Worm (Caenorhabditis elegans) whole organism, mixed stage, embryonic: Measurements from ENCODE around the gene R10E11.5.

Experiments used
- M03D4.4 ChIP-seq: sonication (generic microtip); optimal IDR thresholded peaks from 2 replicates; lab custom pipeline; 2017; ENCODE audit warnings: mild to moderate bottlenecking, missing genetic modification characterization, missing compliant biosample characterization
- bed-3 ChIP-seq: fragments of 200-800 bp; sonication (Bioruptor generic); optimal IDR thresholded peaks from 3 replicates; lab custom pipeline; 2018; ENCODE audit warnings: mild to moderate bottlenecking, missing genetic modification characterization, moderate library complexity, missing compliant biosample characterization
- blmp-1 ChIP-seq: fragments of 150-350 bp; optimal IDR thresholded peaks from 2 replicates; lab custom pipeline; 2014; ENCODE audit warnings: missing biosample characterization, missing genetic modification characterization
- ceh-39 ChIP-seq: fragments of 150-350 bp; optimal IDR thresholded peaks from 2 replicates; lab custom pipeline; 2014; ENCODE audit warnings: missing biosample characterization, missing genetic modification characterization
- ceh-43 ChIP-seq: fragments of 200-800 bp; sonication (Bioruptor generic); optimal IDR thresholded peaks from 2 replicates; lab custom pipeline; 2018; ENCODE audit warnings: mild to moderate bottlenecking, missing genetic modification characterization, moderate library complexity, missing compliant biosample characterization
- ces-1 ChIP-seq: fragments of 150-350 bp; optimal IDR thresholded peaks from 2 replicates; lab custom pipeline; 2014; ENCODE audit warnings: missing biosample characterization, missing genetic modification reagents, missing genetic modification characterization
- cnd-1 ChIP-seq: fragments of 200-800 bp; sonication (Bioruptor generic); optimal IDR thresholded peaks from 2 replicates; lab custom pipeline; 2018; ENCODE audit warnings: mild to moderate bottlenecking, missing genetic modification characterization, missing compliant biosample characterization
- drap-1 ChIP-seq: fragments of 200-800 bp; sonication (Bioruptor generic); optimal IDR thresholded peaks from 3 replicates; lab custom pipeline; 2018; ENCODE audit warnings: mild to moderate bottlenecking, missing genetic modification characterization, missing compliant biosample characterization
- elt-1 ChIP-seq: sonication (generic microtip); optimal IDR thresholded peaks from 2 replicates; lab custom pipeline; 2017; ENCODE audit warnings: missing genetic modification characterization, mild to moderate bottlenecking, missing compliant biosample characterization, antibody characterized with exemption, moderate library complexity, borderline replicate concordance; ENCODE audit not compliant: insufficient read depth
- elt-3 ChIP-seq: fragments of 150-350 bp; optimal IDR thresholded peaks from 2 replicates; lab custom pipeline; 2014; ENCODE audit warnings: missing biosample characterization, missing genetic modification characterization
- flh-1 ChIP-seq: fragments of 200-800 bp; sonication (Bioruptor generic); optimal IDR thresholded peaks from 2 replicates; lab custom pipeline; 2018; ENCODE audit warnings: mild to moderate bottlenecking, missing genetic modification characterization, moderate library complexity, missing compliant biosample characterization
- ham-2 ChIP-seq: fragments of 200-800 bp; sonication (Bioruptor generic); optimal IDR thresholded peaks from 2 replicates; lab custom pipeline; 2018; ENCODE audit warnings: mild to moderate bottlenecking, missing genetic modification characterization, missing compliant biosample characterization
- hlh-1 ChIP-seq: fragments of 150-350 bp; optimal IDR thresholded peaks from 2 replicates; lab custom pipeline; 2014; ENCODE audit warnings: missing biosample characterization, missing genetic modification reagents, missing genetic modification characterization
- lin-13 ChIP-seq: fragments of 150-350 bp; optimal IDR thresholded peaks from 2 replicates; lab custom pipeline; 2014; ENCODE audit warnings: missing biosample characterization, missing genetic modification characterization
- lin-32 ChIP-seq: fragments of 200-800 bp; sonication (Bioruptor generic); optimal IDR thresholded peaks from 2 replicates; lab custom pipeline; 2018; ENCODE audit warnings: mild to moderate bottlenecking, missing genetic modification characterization, missing compliant biosample characterization
- lsy-2 ChIP-seq: fragments of 150-350 bp; optimal IDR thresholded peaks from 2 replicates; lab custom pipeline; 2014; ENCODE audit warnings: missing biosample characterization, missing genetic modification characterization
- mab-5 ChIP-seq: fragments of 150-350 bp; optimal IDR thresholded peaks from 2 replicates; lab custom pipeline; 2014; ENCODE audit warnings: missing biosample characterization, missing genetic modification characterization
- mep-1 ChIP-seq: fragments of 150-350 bp; optimal IDR thresholded peaks from 2 replicates; lab custom pipeline; 2017; ENCODE audit warnings: missing biosample characterization, missing genetic modification reagents, missing genetic modification characterization, inconsistent platforms
- mls-2 ChIP-seq: sonication (generic microtip); optimal IDR thresholded peaks from 2 replicates; lab custom pipeline; 2016; ENCODE audit warnings: mild to moderate bottlenecking, missing genetic modification characterization, moderate library complexity, missing compliant biosample characterization
- nhr-12 ChIP-seq: fragments of 150-350 bp; optimal IDR thresholded peaks from 2 replicates; lab custom pipeline; 2014; ENCODE audit warnings: missing biosample characterization, missing genetic modification characterization
- nhr-28 ChIP-seq: fragments of 150-350 bp; optimal IDR thresholded peaks from 2 replicates; lab custom pipeline; 2014; ENCODE audit warnings: missing biosample characterization, missing genetic modification characterization
- nhr-76 ChIP-seq: sonication (generic microtip); optimal IDR thresholded peaks from 2 replicates; lab custom pipeline; 2017; ENCODE audit warnings: missing biosample characterization, missing genetic modification characterization
- sem-2 ChIP-seq: fragments of 200-800 bp; sonication (Bioruptor generic); optimal IDR thresholded peaks from 2 replicates; lab custom pipeline; 2018; ENCODE audit warnings: mild to moderate bottlenecking, missing genetic modification characterization, missing compliant biosample characterization
- sptf-1 ChIP-seq: sonication (generic microtip); optimal IDR thresholded peaks from 2 replicates; lab custom pipeline; 2017; ENCODE audit warnings: mild to moderate bottlenecking, missing genetic modification characterization, moderate library complexity, missing compliant biosample characterization
- tbx-8 ChIP-seq: fragments of 200-800 bp; sonication (Bioruptor generic); optimal IDR thresholded peaks from 2 replicates; lab custom pipeline; 2018; ENCODE audit warnings: mild to moderate bottlenecking, missing genetic modification characterization, moderate library complexity, missing compliant biosample characterization
- unc-120 ChIP-seq: sonication (generic microtip); optimal IDR thresholded peaks from 2 replicates; lab custom pipeline; 2017; ENCODE audit warnings: missing genetic modification characterization, missing compliant biosample characterization; ENCODE audit not compliant: poor library complexity, severe bottlenecking
- unc-39 ChIP-seq: fragments of 150-350 bp; optimal IDR thresholded peaks from 2 replicates; lab custom pipeline; 2014; ENCODE audit warnings: missing biosample characterization, missing genetic modification characterization
- unc-62 ChIP-seq: fragments of 150-350 bp; optimal IDR thresholded peaks from 2 replicates; lab custom pipeline; 2014; ENCODE audit warnings: missing biosample characterization, missing genetic modification reagents, missing genetic modification characterization
- zip-8 ChIP-seq: fragments of 150-350 bp; optimal IDR thresholded peaks from 2 replicates; lab custom pipeline; 2014; ENCODE audit warnings: missing biosample characterization, missing genetic modification characterization
- ztf-11 ChIP-seq: fragments of 150-350 bp; optimal IDR thresholded peaks from 2 replicates; lab custom pipeline; 2014; ENCODE audit warnings: missing biosample characterization, missing genetic modification characterization

Gene R10E11.5

ce11 chrIII:9826005-9826404 is 36.5 kb upstream of the R10E11.5 start:
- TF ChIP-seq mep-1 (tag; lab: Kevin White, UChicago) (peak; percentile 3), M03D4.4 (tag; lab: Kevin White, UChicago) (no peak)

- TF ChIP-seq nhr-76 (tag; lab: Kevin White, UChicago) (no peak), blmp-1 (tag; lab: Kevin White, UChicago) (no peak), ceh-43 (GFP tag; lab: Kevin White, UChicago) (no peak), drap-1 (GFP tag; lab: Kevin White, UChicago) (no peak), nhr-12 (tag; lab: Kevin White, UChicago) (no peak), ztf-11 (tag; lab: Kevin White, UChicago) (no peak), sem-2 (GFP tag; lab: Kevin White, UChicago) (no peak), zip-8 (tag; lab: Kevin White, UChicago) (no peak), mls-2 (no peak), unc-62 (GFP tag; lab: Kevin White, UChicago) (no peak), cnd-1 (tag; lab: Kevin White, UChicago) (no peak), lsy-2 (tag; lab: Kevin White, UChicago) (no peak), M03D4.4 (tag; lab: Kevin White, UChicago) (no peak)
These were observed 35.8 kb upstream of the R10E11.5 start, which contains the start of gene ZK632.9 for ce11 chrIII:9825073-9825828. Gene ZK632.9, minus strand, starts transcription at chrIII:9825432.

- TF ChIP-seq mep-1 (tag; lab: Kevin White, UChicago), result no peak
- TF ChIP-seq ceh-43 (GFP tag; lab: Kevin White, UChicago), result no peak
- TF ChIP-seq nhr-28 (tag; lab: Kevin White, UChicago), result no peak
- TF ChIP-seq flh-1, result no peak
- no peak for TF ChIP-seq elt-3 (tag; lab: Kevin White, UChicago)
- TF ChIP-seq blmp-1 (tag; lab: Kevin White, UChicago), result no peak
- no peak for TF ChIP-seq sptf-1 (tag; lab: Kevin White, UChicago)
These were observed 35.0 kb upstream of the R10E11.5 start, which contains the start of gene lin-52 for ce11 chrIII:9824330-9824934. Gene lin-52, minus strand, starts transcription at chrIII:9824750.

- TF ChIP-seq mab-5 (tag; lab: Kevin White, UChicago) (no peak), bed-3 (GFP tag; lab: Kevin White, UChicago) (no peak), sem-2 (GFP tag; lab: Kevin White, UChicago) (no peak), hlh-1 (tag; lab: Kevin White, UChicago) (no peak), ces-1 (GFP tag; lab: Kevin White, UChicago) (no peak), unc-39 (tag; lab: Kevin White, UChicago) (no peak), ceh-39 (tag; lab: Kevin White, UChicago) (no peak), unc-120 (tag; lab: Kevin White, UChicago) (no peak), mls-2 (no peak), lin-32 (GFP tag; lab: Kevin White, UChicago) (no peak), ham-2 (no peak)
- TF ChIP-seq, all 35 proteins: peak for 0
These were observed 34.3 kb upstream of the R10E11.5 start for ce11 chrIII:9823748-9824147.

ce11 chrIII:9822942-9823341 is 33.5 kb upstream of the R10E11.5 start, which contains the start of gene arl-5:
Gene arl-5, plus strand, starts transcription at chrIII:9823242.
- no peak for TF ChIP-seq mab-5 (tag; lab: Kevin White, UChicago)
- no peak for TF ChIP-seq ces-1 (GFP tag; lab: Kevin White, UChicago)
- no peak for TF ChIP-seq tbx-8
- TF ChIP-seq ceh-39 (tag; lab: Kevin White, UChicago), result no peak
- TF ChIP-seq lin-13 (tag; lab: Kevin White, UChicago), result no peak
- TF ChIP-seq elt-1 (tag; lab: Kevin White, UChicago), result no peak
- no peak for TF ChIP-seq drap-1 (GFP tag; lab: Kevin White, UChicago)
